Worm (Caenorhabditis elegans) whole organism, L1 larva: ENCODE results near the gene Y53G8B.1.

ENCODE experiments used
- blmp-1 ChIP-seq: fragments of 150-350 bp; optimal IDR thresholded peaks from 2 replicates; lab custom pipeline; 2014; ENCODE audit warnings: missing biosample characterization, missing genetic modification characterization
- ceh-82 ChIP-seq, 3 experiments: fragments of 150-350 bp in 1 of 3; sonication (generic microtip) in 2 of 3; optimal IDR thresholded peaks; 2 replicates each; lab custom pipeline; 2014 to 2017; ENCODE audit warnings: missing biosample characterization in 3 of 3, missing genetic modification characterization in 3 of 3
- ceh-88 ChIP-seq: fragments of 200-800 bp; sonication (Bioruptor generic); IDR thresholded peaks from 2 replicates; pipeline ENCODE4 v1.3.6; 2022; ENCODE audit warnings: missing genetic modification characterization, missing compliant biosample characterization
- lin-15B ChIP-seq: fragments of 150-350 bp; sonication (generic microtip); optimal IDR thresholded peaks from 3 replicates; lab custom pipeline; 2014; ENCODE audit warnings: missing biosample characterization, missing genetic modification characterization
- lin-39 ChIP-seq: fragments of 150-350 bp; optimal IDR thresholded peaks from 2 replicates; lab custom pipeline; 2014; ENCODE audit warnings: missing biosample characterization, missing genetic modification reagents, missing genetic modification characterization
- lsy-2 ChIP-seq, 2 experiments: fragments of 150-350 bp; optimal IDR thresholded peaks; 2 replicates each; lab custom pipeline; 2014; ENCODE audit warnings: missing biosample characterization in 2 of 2, missing genetic modification characterization in 2 of 2
- mdl-1 ChIP-seq, 2 experiments: fragments of 150-350 bp; optimal IDR thresholded peaks; 2 replicates each; lab custom pipeline; 2014 to 2017; ENCODE audit warnings: missing biosample characterization in 2 of 2, missing genetic modification characterization in 2 of 2, inconsistent platforms in 1 of 2
- nhr-90 ChIP-seq: sonication (generic microtip); optimal IDR thresholded peaks from 2 replicates; lab custom pipeline; 2016; ENCODE audit warnings: mild to moderate bottlenecking, missing genetic modification characterization, missing compliant biosample characterization; ENCODE audit not compliant: poor library complexity
- unc-62 ChIP-seq: fragments of 150-350 bp; optimal IDR thresholded peaks from 2 replicates; lab custom pipeline; 2014; ENCODE audit warnings: missing biosample characterization, missing genetic modification reagents, missing genetic modification characterization
- zag-1 ChIP-seq: fragments of 150-350 bp; optimal IDR thresholded peaks from 2 replicates; lab custom pipeline; 2014; ENCODE audit warnings: missing biosample characterization, missing genetic modification characterization

DNA sequence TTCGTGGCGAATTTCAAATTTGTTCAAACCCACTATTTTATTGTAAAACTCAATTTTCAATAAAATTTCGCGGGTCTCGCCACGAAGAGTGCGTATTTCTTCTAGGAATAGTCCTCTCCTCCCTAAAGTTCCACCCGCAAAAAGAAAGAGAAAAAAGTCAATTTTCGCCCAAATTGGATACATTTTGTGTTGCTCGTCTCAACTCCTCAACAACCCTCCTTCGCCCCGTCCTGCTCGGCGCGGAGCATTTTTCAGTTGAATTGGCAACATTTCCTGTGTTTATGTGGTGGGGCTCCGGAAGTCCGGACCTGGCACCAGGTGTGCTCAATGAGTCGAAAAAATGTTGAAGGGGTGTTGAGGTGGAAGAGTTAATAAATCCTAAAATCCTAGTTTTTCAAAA, 9.0 kb downstream of the Y53G8B.1 start:
- TF ChIP-seq unc-62 (GFP tag; lab: Kevin White, UChicago): no peak
- TF ChIP-seq zag-1 (tag; lab: Kevin White, UChicago): no peak
- no peak for TF ChIP-seq lin-15B
- no peak for TF ChIP-seq lsy-2 (tag; optimal IDR thresholded peaks at IDR 0.05; lab: Kevin White, UChicago)
- no peak for TF ChIP-seq blmp-1 (tag; lab: Kevin White, UChicago)
- no peak for TF ChIP-seq ceh-88 (GFP tag; lab: Robert Waterston, UW)
- no peak for TF ChIP-seq ceh-82 (tag; optimal IDR thresholded peaks at IDR 0.05; lab: Kevin White, UChicago)
- TF ChIP-seq lin-39 (tag; lab: Kevin White, UChicago): no peak
- TF ChIP-seq nhr-90 (tag; lab: Kevin White, UChicago): no peak
- TF ChIP-seq mdl-1 (tag; optimal IDR thresholded peaks at IDR 0.05; lab: Kevin White, UChicago): no peak
